Fruit fly (Drosophila melanogaster) whole organism, prepupa: ENCODE measurements around the gene Fancd2.

Experiments
- Blimp-1 ChIP-seq: fragments of 200-800 bp; sonication (Bioruptor generic); optimal IDR thresholded peaks from 3 replicates; lab custom pipeline; 2017; ENCODE audit warnings: missing biosample characterization, missing genetic modification characterization, mild to moderate bottlenecking, moderate library complexity, missing genetic modification reagents
- CG10631 ChIP-seq: fragments of 200-800 bp; sonication (Bioruptor generic); optimal IDR thresholded peaks from 2 replicates; lab custom pipeline; 2016; ENCODE audit warnings: missing biosample characterization, missing genetic modification characterization
- CG10669 ChIP-seq: fragments of 200-800 bp; sonication (Bioruptor generic); optimal IDR thresholded peaks from 3 replicates; lab custom pipeline; 2018; ENCODE audit warnings: missing biosample characterization, mild to moderate bottlenecking, missing genetic modification characterization, moderate library complexity
- CG11902 ChIP-seq: fragments of 200-800 bp; sonication (Bioruptor generic); optimal IDR thresholded peaks from 3 replicates; lab custom pipeline; 2016; ENCODE audit warnings: missing biosample characterization, missing genetic modification characterization
- CG15336 ChIP-seq: fragments of 200-800 bp; sonication (Bioruptor generic); IDR thresholded peaks from 2 replicates; pipeline ENCODE4 v1.3.6; 2022; ENCODE audit warnings: missing biosample characterization, missing genetic modification characterization
- CG16779 ChIP-seq: fragments of 200-800 bp; sonication (Bioruptor generic); optimal IDR thresholded peaks from 3 replicates; lab custom pipeline; 2017; ENCODE audit warnings: missing biosample characterization, mild to moderate bottlenecking, missing genetic modification characterization
- CG3032 ChIP-seq: fragments of 200-800 bp; optimal IDR thresholded peaks from 2 replicates; lab custom pipeline; 2019; ENCODE audit warnings: missing biosample characterization, mild to moderate bottlenecking, missing genetic modification characterization, moderate library complexity
- CG31627 ChIP-seq: fragments of 200-800 bp; sonication (Bioruptor generic); optimal IDR thresholded peaks from 3 replicates; lab custom pipeline; 2016; ENCODE audit warnings: missing biosample characterization, missing genetic modification characterization
- CG34406 ChIP-seq: fragments of 200-800 bp; sonication (Bioruptor generic); optimal IDR thresholded peaks from 3 replicates; lab custom pipeline; 2016; ENCODE audit warnings: missing biosample characterization, missing genetic modification characterization
- CG3919 ChIP-seq: fragments of 200-800 bp; sonication (Bioruptor generic); optimal IDR thresholded peaks from 3 replicates; lab custom pipeline; 2016; ENCODE audit warnings: missing biosample characterization, missing genetic modification characterization
- CG4318 ChIP-seq: fragments of 200-800 bp; sonication (Bioruptor generic); optimal IDR thresholded peaks from 3 replicates; lab custom pipeline; 2017; ENCODE audit warnings: missing biosample characterization, mild to moderate bottlenecking, missing genetic modification characterization
- CG6163 ChIP-seq: fragments of 200-800 bp; sonication (Bioruptor generic); IDR thresholded peaks from 3 replicates; pipeline ENCODE4 v1.3.6; 2022; ENCODE audit warnings: missing biosample characterization, missing genetic modification characterization
- CG6276 ChIP-seq: fragments of 200-800 bp; sonication (Bioruptor generic); optimal IDR thresholded peaks from 2 replicates; lab custom pipeline; 2017; ENCODE audit warnings: missing biosample characterization, mild to moderate bottlenecking, missing genetic modification characterization
- CG6808 ChIP-seq: fragments of 200-800 bp; sonication (Bioruptor generic); optimal IDR thresholded peaks from 3 replicates; lab custom pipeline; 2017; ENCODE audit warnings: missing biosample characterization, missing genetic modification characterization, mild to moderate bottlenecking, moderate library complexity, missing genetic modification reagents
- CG7368 ChIP-seq: fragments of 200-800 bp; sonication (Bioruptor generic); optimal IDR thresholded peaks from 3 replicates; lab custom pipeline; 2016; ENCODE audit warnings: missing biosample characterization, missing genetic modification characterization
- CG8119 ChIP-seq: fragments of 200-800 bp; sonication (Bioruptor generic); IDR thresholded peaks from 3 replicates; pipeline ENCODE4 v1.3.6; 2022; ENCODE audit warnings: missing biosample characterization, missing genetic modification characterization
- CG8319 ChIP-seq: fragments of 200-800 bp; sonication (Bioruptor generic); optimal IDR thresholded peaks from 3 replicates; lab custom pipeline; 2016; ENCODE audit warnings: missing biosample characterization, missing genetic modification characterization
- Eip75B ChIP-seq: fragments of 200-800 bp; sonication (Bioruptor generic); optimal IDR thresholded peaks from 3 replicates; lab custom pipeline; 2016; ENCODE audit warnings: missing biosample characterization, missing genetic modification characterization
- Eip93F ChIP-seq: fragments of 200-800 bp; sonication (Bioruptor generic); optimal IDR thresholded peaks from 2 replicates; lab custom pipeline; 2016; ENCODE audit warnings: missing biosample characterization, mild to moderate bottlenecking, missing genetic modification characterization
- Ets21C ChIP-seq: fragments of 200-800 bp; sonication (Bioruptor generic); optimal IDR thresholded peaks from 3 replicates; lab custom pipeline; 2016; ENCODE audit warnings: missing biosample characterization, missing genetic modification characterization
- Ets96B ChIP-seq: fragments of 200-800 bp; optimal IDR thresholded peaks from 2 replicates; lab custom pipeline; 2019; ENCODE audit warnings: missing biosample characterization, mild to moderate bottlenecking, missing genetic modification characterization, moderate library complexity
- Hr38 ChIP-seq: sonication (Bioruptor generic); optimal IDR thresholded peaks from 2 replicates; lab custom pipeline; 2016; ENCODE audit warnings: missing biosample characterization, missing genetic modification characterization
- Hr39 ChIP-seq: fragments of 200-800 bp; sonication (Bioruptor generic); optimal IDR thresholded peaks from 2 replicates; lab custom pipeline; 2016; ENCODE audit warnings: missing biosample characterization, missing genetic modification characterization
- Hr4 ChIP-seq: fragments of 200-800 bp; sonication (Bioruptor generic); optimal IDR thresholded peaks from 3 replicates; lab custom pipeline; 2016; ENCODE audit warnings: missing biosample characterization, missing genetic modification characterization
- Lpt ChIP-seq: fragments of 200-800 bp; sonication (Bioruptor generic); optimal IDR thresholded peaks from 3 replicates; lab custom pipeline; 2016; ENCODE audit warnings: missing biosample characterization, missing genetic modification characterization
- OdsH ChIP-seq: fragments of 200-800 bp; sonication (Bioruptor generic); optimal IDR thresholded peaks from 3 replicates; lab custom pipeline; 2016; ENCODE audit warnings: missing biosample characterization, missing genetic modification characterization
- Smox ChIP-seq: fragments of 200-800 bp; sonication (Bioruptor generic); optimal IDR thresholded peaks from 3 replicates; lab custom pipeline; 2016; ENCODE audit warnings: missing biosample characterization, missing genetic modification characterization
- Sox102F ChIP-seq: fragments of 200-800 bp; sonication (Bioruptor generic); optimal IDR thresholded peaks from 2 replicates; lab custom pipeline; 2016; ENCODE audit warnings: missing biosample characterization, mild to moderate bottlenecking, missing genetic modification characterization
- Sox14 ChIP-seq: fragments of 200-800 bp; sonication (Bioruptor generic); optimal IDR thresholded peaks from 3 replicates; lab custom pipeline; 2016; ENCODE audit warnings: missing biosample characterization, missing genetic modification characterization
- achi ChIP-seq: fragments of 200-800 bp; sonication (Bioruptor generic); optimal IDR thresholded peaks from 3 replicates; lab custom pipeline; 2016; ENCODE audit warnings: missing biosample characterization, missing genetic modification characterization
- cyc ChIP-seq: fragments of 200-800 bp; sonication (Bioruptor generic); optimal IDR thresholded peaks from 3 replicates; lab custom pipeline; 2016; ENCODE audit warnings: missing biosample characterization, missing genetic modification characterization
- eg ChIP-seq: fragments of 200-800 bp; sonication (Bioruptor generic); IDR thresholded peaks from 3 replicates; pipeline ENCODE4 v1.3.6; 2022; ENCODE audit warnings: missing biosample characterization, missing genetic modification characterization
- esn ChIP-seq: fragments of 200-800 bp; sonication (Bioruptor generic); optimal IDR thresholded peaks from 2 replicates; lab custom pipeline; 2016; ENCODE audit warnings: missing biosample characterization, mild to moderate bottlenecking, missing genetic modification characterization, moderate library complexity
- fd85E ChIP-seq: fragments of 200-800 bp; sonication (Bioruptor generic); optimal IDR thresholded peaks from 3 replicates; lab custom pipeline; 2016; ENCODE audit warnings: missing biosample characterization, missing genetic modification characterization
- lz ChIP-seq: fragments of 200-800 bp; sonication (Bioruptor generic); optimal IDR thresholded peaks from 3 replicates; lab custom pipeline; 2016; ENCODE audit warnings: missing biosample characterization, missing genetic modification characterization
- net ChIP-seq: fragments of 200-800 bp; sonication (Bioruptor generic); optimal IDR thresholded peaks from 3 replicates; lab custom pipeline; 2016; ENCODE audit warnings: missing biosample characterization, missing genetic modification characterization
- salr ChIP-seq, 2 experiments: fragments of 200-800 bp; sonication (Bioruptor generic); optimal IDR thresholded peaks; 3 replicates each; lab custom pipeline; 2016 to 2018; ENCODE audit warnings: missing biosample characterization in 2 of 2, missing genetic modification characterization in 2 of 2, mild to moderate bottlenecking in 1 of 2
- spab ChIP-seq: fragments of 200-800 bp; sonication (Bioruptor generic); optimal IDR thresholded peaks from 2 replicates; lab custom pipeline; 2017; ENCODE audit warnings: missing biosample characterization, mild to moderate bottlenecking, missing genetic modification characterization, missing genetic modification reagents
- svp ChIP-seq: fragments of 200-800 bp; sonication (Bioruptor generic); peaks from one replicate; lab custom pipeline; 2016; ENCODE audit warnings: missing biosample characterization, missing genetic modification characterization
- topi ChIP-seq: fragments of 200-800 bp; sonication (Bioruptor generic); optimal IDR thresholded peaks from 3 replicates; lab custom pipeline; 2016; ENCODE audit warnings: missing biosample characterization, missing genetic modification characterization
- vri ChIP-seq: fragments of 200-800 bp; sonication (Bioruptor generic); optimal IDR thresholded peaks from 3 replicates; lab custom pipeline; 2016; ENCODE audit warnings: missing biosample characterization, mild to moderate bottlenecking, missing genetic modification characterization

The Fancd2 gene

dm6 chr3R:20791212-20791789 lies 24.7 kb downstream of the Fancd2 start:
- TF ChIP-seq spab (GFP tag; lab: Kevin White, UChicago), result no peak
- 0 out of 3 replicates have a peak, but pooled peaks have one; percentile 29 for TF ChIP-seq CG6163
- TF ChIP-seq CG10631 (GFP tag; lab: Kevin White, UChicago), result no peak
- peak; percentile 57 for TF ChIP-seq svp (GFP tag; lab: Kevin White, UChicago)

- peak; percentile 44 for TF ChIP-seq Lpt (GFP tag; lab: Kevin White, UChicago)
- TF ChIP-seq vri (GFP tag; lab: Kevin White, UChicago), result peak; percentile 45
- peak; percentile 43; the same call in 1 of the 3 replicates for TF ChIP-seq CG6163
- no peak for TF ChIP-seq CG16779 (tag; lab: Kevin White, UChicago)
- peak; percentile 62; the same call in 1 of the 3 replicates for TF ChIP-seq CG8119 (GFP tag; lab: Robert Waterston, UW)
- TF ChIP-seq Eip93F, result no peak
- TF ChIP-seq CG6276 (GFP tag; lab: Kevin White, UChicago), result peak; percentile 53
- TF ChIP-seq CG15336 (GFP tag; lab: Robert Waterston, UW), result peak; percentile 77
- TF ChIP-seq svp (GFP tag; lab: Kevin White, UChicago), result peak; percentile 36
- TF ChIP-seq CG10669 (GFP tag; lab: Kevin White, UChicago), result no peak
Observed at dm6 chr3R:20790437-20790836, 25.6 kb downstream of the Fancd2 start.

- TF ChIP-seq Eip93F, result peak; percentile 29
- TF ChIP-seq Eip75B, result no peak
- TF ChIP-seq OdsH, result no peak
- TF ChIP-seq Hr38, result no peak
- no peak for TF ChIP-seq cyc
- no peak for TF ChIP-seq salr (GFP tag; optimal IDR thresholded peaks at IDR 0.05; lab: Kevin White, UChicago)
- TF ChIP-seq CG3032 (tag; lab: Kevin White, UChicago), result no peak
- TF ChIP-seq svp (GFP tag; lab: Kevin White, UChicago), result peak; percentile 98
- TF ChIP-seq Sox14 (GFP tag; lab: Kevin White, UChicago), result peak; percentile 53
- TF ChIP-seq CG8119 (GFP tag; lab: Robert Waterston, UW), result 0 out of 3 replicates have a peak, but pooled peaks have one; percentile 21
- TF ChIP-seq Hr39 (GFP tag; lab: Kevin White, UChicago), result no peak
- TF ChIP-seq, all 60 proteins: peak for 4
Observed at dm6 chr3R:20788559-20788958, 27.4 kb downstream of the Fancd2 start.

- peak; percentile 73; the same call in 1 of the 2 replicates for TF ChIP-seq CG15336 (GFP tag; lab: Robert Waterston, UW)
- TF ChIP-seq CG11902, result no peak
- no peak for TF ChIP-seq topi (GFP tag; lab: Kevin White, UChicago)
- TF ChIP-seq Blimp-1 (GFP tag; lab: Kevin White, UChicago), result peak; percentile 67
- TF ChIP-seq CG4318, result no peak
- TF ChIP-seq Sox102F (GFP tag; lab: Kevin White, UChicago), result no peak
- TF ChIP-seq CG34406 (GFP tag; lab: Kevin White, UChicago), result no peak
- no peak for TF ChIP-seq Ets21C (GFP tag; lab: Kevin White, UChicago)
- peak; percentile 58 for TF ChIP-seq vri (GFP tag; lab: Kevin White, UChicago)
- TF ChIP-seq esn (GFP tag; lab: Kevin White, UChicago), result no peak
- TF ChIP-seq CG7368 (GFP tag; lab: Kevin White, UChicago), result peak; percentile 40
- no peak for TF ChIP-seq CG31627
- TF ChIP-seq Hr4 (GFP tag; lab: Kevin White, UChicago), result no peak
- TF ChIP-seq CG6808 (GFP tag; lab: Kevin White, UChicago), result peak; percentile 14
- no peak for TF ChIP-seq Hr39 (GFP tag; lab: Kevin White, UChicago)
- no peak for TF ChIP-seq Hr38
- no peak for TF ChIP-seq Smox (GFP tag; lab: Kevin White, UChicago)
- TF ChIP-seq fd85E, result no peak
- TF ChIP-seq CG3032 (tag; lab: Kevin White, UChicago), result peak; percentile 23
- TF ChIP-seq lz (GFP tag; lab: Kevin White, UChicago), result no peak
- TF ChIP-seq Ets96B (tag; lab: Kevin White, UChicago), result no peak
- TF ChIP-seq achi (GFP tag; lab: Kevin White, UChicago), result peak; percentile 44
- TF ChIP-seq CG10631 (GFP tag; lab: Kevin White, UChicago), result no peak
- TF ChIP-seq CG3919 (GFP tag; lab: Kevin White, UChicago), result peak; percentile 39
- TF ChIP-seq CG8119 (GFP tag; lab: Robert Waterston, UW), result peak; percentile 58; the same call in 2 of the 3 replicates
- TF ChIP-seq eg (GFP tag; lab: Robert Waterston, UW), result peak; percentile 75; the same call in 2 of the 3 replicates
- peak; percentile 27 for TF ChIP-seq net (GFP tag; lab: Kevin White, UChicago)
- no peak for TF ChIP-seq Eip75B
- no peak for TF ChIP-seq CG10669 (GFP tag; lab: Kevin White, UChicago)
- TF ChIP-seq CG8319 (GFP tag; lab: Kevin White, UChicago), result no peak
Observed at dm6 chr3R:20784436-20785368, 31.3 kb downstream of the Fancd2 start.
